Worm (Caenorhabditis elegans) whole organism, L2 larva: Measurements from ENCODE around the gene elc-2.

Experiments
- ZK546.5 ChIP-seq: sonication (generic microtip); optimal IDR thresholded peaks from 2 replicates; lab custom pipeline; 2017; ENCODE audit warnings: missing biosample characterization, missing genetic modification characterization
- alr-1 ChIP-seq: fragments of 150-350 bp; optimal IDR thresholded peaks from 2 replicates; lab custom pipeline; 2014; ENCODE audit warnings: missing biosample characterization, missing genetic modification characterization
- aly-2 ChIP-seq: fragments of 150-350 bp; optimal IDR thresholded peaks from 2 replicates; lab custom pipeline; 2014; ENCODE audit warnings: missing biosample characterization, missing genetic modification characterization
- ama-1 ChIP-seq: fragments of 150-350 bp; optimal IDR thresholded peaks from 2 replicates; lab custom pipeline; 2018; ENCODE audit warnings: inconsistent platforms
- blmp-1 ChIP-seq: sonication (generic microtip); optimal IDR thresholded peaks from 2 replicates; lab custom pipeline; 2017; ENCODE audit warnings: missing genetic modification characterization, mild to moderate bottlenecking, missing compliant biosample characterization, antibody characterized with exemption, moderate library complexity; ENCODE audit not compliant: insufficient read depth
- ceh-16 ChIP-seq: fragments of 150-350 bp; optimal IDR thresholded peaks from 2 replicates; lab custom pipeline; 2014; ENCODE audit warnings: missing biosample characterization, missing genetic modification characterization
- ceh-82 ChIP-seq: fragments of 150-350 bp; optimal IDR thresholded peaks from 2 replicates; lab custom pipeline; 2014; ENCODE audit warnings: missing biosample characterization, missing genetic modification characterization
- dmd-4 ChIP-seq: sonication (generic microtip); optimal IDR thresholded peaks from 2 replicates; lab custom pipeline; 2017; ENCODE audit warnings: missing biosample characterization, missing genetic modification characterization
- egl-27 ChIP-seq: sonication (generic microtip); optimal IDR thresholded peaks from 3 replicates; lab custom pipeline; 2017; ENCODE audit warnings: missing biosample characterization, missing genetic modification reagents, missing genetic modification characterization
- elt-1 ChIP-seq: fragments of 150-350 bp; optimal IDR thresholded peaks from 2 replicates; lab custom pipeline; 2014; ENCODE audit warnings: missing biosample characterization, missing genetic modification characterization
- elt-3 ChIP-seq: sonication (generic microtip); optimal IDR thresholded peaks from 2 replicates; lab custom pipeline; 2017; ENCODE audit warnings: missing biosample characterization, missing genetic modification characterization
- fos-1 ChIP-seq: fragments of 150-350 bp; optimal IDR thresholded peaks from 2 replicates; lab custom pipeline; 2014; ENCODE audit warnings: missing biosample characterization, missing genetic modification characterization
- lin-13 ChIP-seq: fragments of 150-350 bp; optimal IDR thresholded peaks from 2 replicates; lab custom pipeline; 2014; ENCODE audit warnings: missing biosample characterization, missing genetic modification reagents, missing genetic modification characterization
- lin-39 ChIP-seq: fragments of 150-350 bp; optimal IDR thresholded peaks from 2 replicates; lab custom pipeline; 2014; ENCODE audit warnings: missing biosample characterization, missing genetic modification reagents, missing genetic modification characterization
- lsy-2 ChIP-seq, 2 experiments: fragments of 150-350 bp in 1 of 2; sonication (generic microtip) in 1 of 2; optimal IDR thresholded peaks; 2 replicates each; lab custom pipeline; 2014 to 2017; ENCODE audit warnings: missing biosample characterization in 2 of 2, missing genetic modification characterization in 2 of 2
- mab-5 ChIP-seq: fragments of 150-350 bp; optimal IDR thresholded peaks from 2 replicates; lab custom pipeline; 2014; ENCODE audit warnings: missing biosample characterization, missing genetic modification characterization
- mbf-1 ChIP-seq: sonication (generic microtip); optimal IDR thresholded peaks from 2 replicates; lab custom pipeline; 2017; ENCODE audit warnings: missing biosample characterization, missing genetic modification characterization
- mdl-1 ChIP-seq, 2 experiments: fragments of 150-350 bp in 1 of 2; sonication (generic microtip) in 1 of 2; optimal IDR thresholded peaks; 2 replicates each; lab custom pipeline; 2017; ENCODE audit warnings: missing biosample characterization in 2 of 2, missing genetic modification characterization in 2 of 2
- nhr-10 ChIP-seq: sonication (generic microtip); optimal IDR thresholded peaks from 2 replicates; lab custom pipeline; 2017; ENCODE audit warnings: missing biosample characterization, missing genetic modification characterization
- nhr-11 ChIP-seq: fragments of 150-350 bp; optimal IDR thresholded peaks from 2 replicates; lab custom pipeline; 2014; ENCODE audit warnings: missing biosample characterization, missing genetic modification characterization
- nhr-12 ChIP-seq: fragments of 150-350 bp; optimal IDR thresholded peaks from 2 replicates; lab custom pipeline; 2014; ENCODE audit warnings: missing biosample characterization, missing genetic modification characterization
- nhr-129 ChIP-seq: fragments of 150-350 bp; optimal IDR thresholded peaks from 2 replicates; lab custom pipeline; 2014; ENCODE audit warnings: missing biosample characterization, missing genetic modification characterization
- nhr-23 ChIP-seq: fragments of 150-350 bp; optimal IDR thresholded peaks from 2 replicates; lab custom pipeline; 2014; ENCODE audit warnings: missing biosample characterization, missing genetic modification reagents, missing genetic modification characterization
- nhr-25 ChIP-seq: fragments of 150-350 bp; sonication (generic microtip); optimal IDR thresholded peaks from 3 replicates; lab custom pipeline; 2014; ENCODE audit warnings: missing biosample characterization, missing genetic modification characterization
- nhr-6 ChIP-seq: fragments of 150-350 bp; optimal IDR thresholded peaks from 2 replicates; lab custom pipeline; 2014; ENCODE audit warnings: missing biosample characterization, missing genetic modification characterization
- nhr-77 ChIP-seq: fragments of 150-350 bp; optimal IDR thresholded peaks from 2 replicates; lab custom pipeline; 2014; ENCODE audit warnings: missing biosample characterization, missing genetic modification characterization
- peb-1 ChIP-seq: fragments of 150-350 bp; optimal IDR thresholded peaks from 2 replicates; lab custom pipeline; 2014; ENCODE audit warnings: missing biosample characterization, missing genetic modification characterization
- sem-4 ChIP-seq: fragments of 150-350 bp; optimal IDR thresholded peaks from 2 replicates; lab custom pipeline; 2014; ENCODE audit warnings: missing biosample characterization, missing genetic modification reagents, missing genetic modification characterization
- skn-1 ChIP-seq: sonication (generic microtip); optimal IDR thresholded peaks from 2 replicates; lab custom pipeline; 2017; ENCODE audit warnings: missing biosample characterization, missing genetic modification characterization
- sma-9 ChIP-seq, 2 experiments: fragments of 150-350 bp in 1 of 2; sonication (generic microtip) in 1 of 2; optimal IDR thresholded peaks; 2 replicates each; lab custom pipeline; 2014 to 2016; ENCODE audit warnings: missing genetic modification characterization in 2 of 2, mild to moderate bottlenecking in 1 of 2, missing biosample characterization in 1 of 2, missing compliant biosample characterization in 1 of 2, missing genetic modification reagents in 1 of 2, moderate library complexity in 1 of 2
- snpc-4 ChIP-seq: fragments of 150-350 bp; optimal IDR thresholded peaks from 2 replicates; lab custom pipeline; 2014; ENCODE audit warnings: missing biosample characterization, missing genetic modification characterization
- unc-39 ChIP-seq: fragments of 150-350 bp; optimal IDR thresholded peaks from 2 replicates; lab custom pipeline; 2014; ENCODE audit warnings: missing biosample characterization, missing genetic modification characterization
- unc-55 ChIP-seq: fragments of 150-350 bp; sonication (generic microtip); optimal IDR thresholded peaks from 3 replicates; lab custom pipeline; 2014; ENCODE audit warnings: missing biosample characterization, missing genetic modification reagents, missing genetic modification characterization
- unc-62 ChIP-seq: fragments of 150-350 bp; optimal IDR thresholded peaks from 2 replicates; lab custom pipeline; 2014; ENCODE audit warnings: missing biosample characterization, missing genetic modification reagents, missing genetic modification characterization
- zag-1 ChIP-seq: fragments of 150-350 bp; optimal IDR thresholded peaks from 2 replicates; lab custom pipeline; 2014; ENCODE audit warnings: missing biosample characterization, missing genetic modification characterization
- ztf-1 ChIP-seq: fragments of 200-800 bp; sonication (Bioruptor generic); conservative IDR thresholded peaks from 2 replicates; pipeline ENCODE4 v1.3.6; 2022; ENCODE audit warnings: missing genetic modification characterization, missing compliant biosample characterization
- ztf-11 ChIP-seq: sonication (generic microtip); optimal IDR thresholded peaks from 2 replicates; lab custom pipeline; 2017; ENCODE audit warnings: missing biosample characterization, missing genetic modification characterization

elc-2 gene

ce11 chrX:1777988-1778387 is at the start of gene elc-2:
Gene elc-2, minus strand, starts transcription at chrX:1778088.
- TF ChIP-seq unc-39 (no peak), unc-62 (no peak), dmd-4 (tag; lab: Kevin White, UChicago) (no peak), lin-13 (GFP tag; lab: Kevin White, UChicago) (no peak), ceh-82 (no peak), ztf-11 (tag; lab: Kevin White, UChicago) (no peak), lsy-2 (tag; optimal IDR thresholded peaks at IDR 0.05; lab: Kevin White, UChicago) (no peak), mbf-1 (no peak), skn-1 (tag; lab: Kevin White, UChicago) (no peak), nhr-129 (tag; lab: Kevin White, UChicago) (no peak), zag-1 (no peak), alr-1 (tag; lab: Kevin White, UChicago) (no peak), sem-4 (tag; lab: Kevin White, UChicago) (no peak), lin-39 (tag; lab: Kevin White, UChicago) (no peak)

DNA sequence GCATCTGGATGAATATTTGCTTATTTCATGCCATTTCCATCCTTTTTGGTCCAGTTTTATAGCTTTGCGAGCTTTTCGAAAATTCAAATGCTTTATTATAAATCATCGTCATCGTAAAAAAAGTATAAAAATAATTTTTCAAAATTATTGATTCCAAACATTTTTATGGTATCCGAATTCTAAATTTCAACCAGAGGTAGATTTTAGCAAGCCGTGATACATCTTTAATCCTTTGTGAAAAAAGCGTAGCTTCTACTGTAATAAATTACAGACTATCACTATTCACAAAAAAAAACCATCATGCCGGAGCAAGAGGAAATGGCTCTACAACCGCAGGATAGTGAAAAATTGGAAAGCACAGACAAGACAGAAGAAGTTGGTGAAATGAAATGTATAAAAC is 48.3 kb upstream of the elc-2 start, which contains the start of gene C14E2.1:
Gene C14E2.1 (plus strand): TSS at position 301 of the 400 bp plus-strand sequence.
- TF ChIP-seq egl-27 (tag; lab: Kevin White, UChicago) = no peak
- no peak for TF ChIP-seq nhr-129 (tag; lab: Kevin White, UChicago)
- TF ChIP-seq mdl-1 (tag; optimal IDR thresholded peaks at IDR 0.05; lab: Kevin White, UChicago) = no peak
- no peak for TF ChIP-seq peb-1 (tag; lab: Kevin White, UChicago)

ce11 chrX:1825290-1825832 is 47.5 kb upstream of the elc-2 start, which contains the start of gene C14E2.5:
Gene C14E2.5, minus strand, starts transcription at chrX:1825340.
- TF ChIP-seq nhr-12 (tag; lab: Kevin White, UChicago) = no peak
- TF ChIP-seq unc-62 = no peak
- no peak for TF ChIP-seq mab-5 (tag; lab: Kevin White, UChicago)
- no peak for TF ChIP-seq peb-1 (tag; lab: Kevin White, UChicago)
- TF ChIP-seq aly-2 (tag; lab: Kevin White, UChicago) = no peak
- no peak for TF ChIP-seq nhr-25 (tag; lab: Kevin White, UChicago)
- TF ChIP-seq ztf-1 = no peak
- no peak for TF ChIP-seq elt-3 (tag; lab: Kevin White, UChicago)
- no peak for TF ChIP-seq lsy-2 (tag; optimal IDR thresholded peaks at IDR 0.05; lab: Kevin White, UChicago)
- TF ChIP-seq egl-27 (tag; lab: Kevin White, UChicago) = no peak
- TF ChIP-seq nhr-11 (tag; lab: Kevin White, UChicago) = no peak
- TF ChIP-seq ceh-16 (tag; lab: Kevin White, UChicago) = no peak
- TF ChIP-seq nhr-10 (tag; lab: Kevin White, UChicago) = no peak
- no peak for TF ChIP-seq alr-1 (tag; lab: Kevin White, UChicago)
- TF ChIP-seq lin-13 (GFP tag; lab: Kevin White, UChicago) = no peak
- TF ChIP-seq ceh-82 = no peak
- TF ChIP-seq nhr-129 (tag; lab: Kevin White, UChicago) = no peak

ce11 chrX:1821235-1821634 is 43.3 kb upstream of the elc-2 start, which contains the start of gene C14E2.4:
Gene C14E2.4, minus strand, starts transcription at chrX:1821335.
- no peak for TF ChIP-seq nhr-77 (tag; lab: Kevin White, UChicago)
- no peak for TF ChIP-seq snpc-4 (tag; lab: Kevin White, UChicago)
- no peak for TF ChIP-seq nhr-23 (tag; lab: Kevin White, UChicago)
- no peak for TF ChIP-seq nhr-6 (tag; lab: Kevin White, UChicago)
- TF ChIP-seq egl-27 (tag; lab: Kevin White, UChicago) = no peak
- TF ChIP-seq blmp-1 (tag; lab: Kevin White, UChicago) = no peak
- TF ChIP-seq ztf-11 (tag; lab: Kevin White, UChicago) = no peak
- no peak for TF ChIP-seq elt-1 (tag; lab: Kevin White, UChicago)
- TF ChIP-seq zag-1 = no peak
- no peak for TF ChIP-seq unc-39
- TF ChIP-seq unc-55 (GFP tag; lab: Kevin White, UChicago) = no peak
- no peak for TF ChIP-seq lin-39 (tag; lab: Kevin White, UChicago)
- TF ChIP-seq sma-9 (GFP tag; optimal IDR thresholded peaks at IDR 0.05; lab: Kevin White, UChicago) = no peak
- no peak for TF ChIP-seq sma-9 (tag; optimal IDR thresholded peaks at IDR 0.05; lab: Kevin White, UChicago)
- TF ChIP-seq mab-5 (tag; lab: Kevin White, UChicago) = no peak
- no peak for TF ChIP-seq sem-4 (tag; lab: Kevin White, UChicago)
- TF ChIP-seq ama-1 (lab: Kevin White, UChicago) = no peak
- no peak for TF ChIP-seq ZK546.5 (tag; lab: Kevin White, UChicago)
- no peak for TF ChIP-seq fos-1 (tag; lab: Kevin White, UChicago)
- TF ChIP-seq, all 48 proteins: peak for 0
